Fruit fly (Drosophila melanogaster): ENCODE measurements around the gene CG44426.

The CG44426 gene

dm6 chrX:20977986-20978385, at the start of gene CG44426:
Gene CG44426 (plus strand): TSS chrX:20978286.
- no peak for TF ChIP-seq CG17801 (GFP tag; optimal IDR thresholded peaks at IDR 0.05; ENCODE audit: partially characterized antibody)

dm6 chrX:20933459-20933858, 44.6 kb upstream of the CG44426 start, which contains the start of gene CG11227:
Gene CG11227 (minus strand): TSS chrX:20933559.
- TF ChIP-seq CG17801 (GFP tag; optimal IDR thresholded peaks at IDR 0.05; ENCODE audit: partially characterized antibody): no peak

dm6 chrX:20934530-20934929, 43.6 kb upstream of the CG44426 start, which contains the start of gene Npc1b:
Gene Npc1b (plus strand): TSS chrX:20934869.
- TF ChIP-seq CG17801 (GFP tag; optimal IDR thresholded peaks at IDR 0.05; ENCODE audit: partially characterized antibody): no peak

- no peak for TF ChIP-seq CG17801 (GFP tag; optimal IDR thresholded peaks at IDR 0.05; ENCODE audit: partially characterized antibody)
Measured at dm6 chrX:20948268-20948667, 29.8 kb upstream of the CG44426 start.

dm6 chrX:20963405-20963804, 14.7 kb upstream of the CG44426 start, which contains the start of gene Ser6:
Gene Ser6 (minus strand): TSS chrX:20963505.
- no peak for TF ChIP-seq CG17801 (GFP tag; optimal IDR thresholded peaks at IDR 0.05; ENCODE audit: partially characterized antibody)

dm6 chrX:20965369-20966040, 12.6 kb upstream of the CG44426 start, which contains the start of gene CG1304:
Gene CG1304 (minus strand): TSS chrX:20965419.
- TF ChIP-seq CG17801 (GFP tag; optimal IDR thresholded peaks at IDR 0.05; ENCODE audit: partially characterized antibody): no peak

- TF ChIP-seq CG17801 (GFP tag; optimal IDR thresholded peaks at IDR 0.05; ENCODE audit: partially characterized antibody): no peak
Measured at dm6 chrX:20984386-20984785, 6.3 kb downstream of the CG44426 start, which contains the start of gene CG11666. Gene CG11666 (plus strand): TSS chrX:20984686.

- TF ChIP-seq CG17801 (GFP tag; optimal IDR thresholded peaks at IDR 0.05; ENCODE audit: partially characterized antibody): no peak
Measured at dm6 chrX:21010541-21010940, 32.5 kb downstream of the CG44426 start.

- TF ChIP-seq CG17801 (GFP tag; optimal IDR thresholded peaks at IDR 0.05; ENCODE audit: partially characterized antibody): no peak
Measured at dm6 chrX:21017568-21017967, 39.5 kb downstream of the CG44426 start.

dm6 chrX:21025788-21026187, 47.7 kb downstream of the CG44426 start, which contains the start of gene r-cup:
Gene r-cup (minus strand): TSS chrX:21025888.
- no peak for TF ChIP-seq CG17801 (GFP tag; optimal IDR thresholded peaks at IDR 0.05; ENCODE audit: partially characterized antibody)

dm6 chrX:21027929-21028575, 50.0 kb downstream of the CG44426 start, which contains the start of gene CG1532:
Gene CG1532 (minus strand): TSS chrX:21028361.
- peak; percentile 33 for TF ChIP-seq CG17801 (GFP tag; optimal IDR thresholded peaks at IDR 0.05; ENCODE audit: partially characterized antibody)

All from ovary, adult (tissue).